Fruit fly (Drosophila melanogaster) whole organism, embryonic: Measurements from ENCODE around the gene neur.

Experiments used
- CG12659 ChIP-seq: fragments of 200-800 bp; sonication (Bioruptor generic); optimal IDR thresholded peaks from 3 replicates; lab custom pipeline; 2017; ENCODE audit warnings: mild to moderate bottlenecking, missing biosample characterization, missing genetic modification reagents, missing genetic modification characterization
- CG14710 ChIP-seq: fragments of 200-800 bp; sonication (Bioruptor generic); optimal IDR thresholded peaks from 3 replicates; lab custom pipeline; 2019; ENCODE audit warnings: missing biosample characterization, mild to moderate bottlenecking, missing genetic modification characterization, moderate library complexity
- CG15601 ChIP-seq: fragments of 200-800 bp; sonication (Bioruptor generic); optimal IDR thresholded peaks from 3 replicates; lab custom pipeline; 2019; ENCODE audit warnings: missing biosample characterization, mild to moderate bottlenecking, missing genetic modification characterization, moderate library complexity
- CG16813 ChIP-seq: fragments of 200-800 bp; sonication (Bioruptor generic); IDR thresholded peaks from 3 replicates; pipeline ENCODE4 v1.3.6; 2022; ENCODE audit warnings: missing biosample characterization, missing genetic modification characterization; ENCODE audit not compliant: partially characterized antibody
- CG17385 ChIP-seq: fragments of 200-800 bp; sonication (Bioruptor generic); optimal IDR thresholded peaks from 3 replicates; lab custom pipeline; 2018; ENCODE audit warnings: missing biosample characterization, mild to moderate bottlenecking, missing genetic modification characterization
- CG2120 ChIP-seq: fragments of 200-800 bp; sonication (Bioruptor generic); optimal IDR thresholded peaks from 3 replicates; lab custom pipeline; 2016; ENCODE audit warnings: missing biosample characterization, missing genetic modification characterization
- CG2129 ChIP-seq: fragments of 200-800 bp; sonication (Bioruptor generic); IDR thresholded peaks from 2 replicates; pipeline ENCODE4 v1.3.6; 2022; ENCODE audit warnings: missing biosample characterization, missing genetic modification characterization; ENCODE audit not compliant: partially characterized antibody
- CG30020 ChIP-seq: fragments of 200-800 bp; optimal IDR thresholded peaks from 2 replicates; lab custom pipeline; 2019; ENCODE audit warnings: missing biosample characterization, mild to moderate bottlenecking, missing genetic modification characterization, moderate library complexity
- CG34224 ChIP-seq: fragments of 200-800 bp; sonication (Bioruptor generic); IDR thresholded peaks from 3 replicates; pipeline ENCODE4 v1.3.6; 2022; ENCODE audit warnings: missing biosample characterization, missing genetic modification characterization; ENCODE audit not compliant: partially characterized antibody
- CG3995 ChIP-seq: fragments of 200-800 bp; sonication (Bioruptor generic); optimal IDR thresholded peaks from 3 replicates; lab custom pipeline; 2016; ENCODE audit warnings: missing biosample characterization, missing genetic modification characterization
- CG4360 ChIP-seq: fragments of 200-800 bp; sonication (Bioruptor generic); IDR thresholded peaks from 2 replicates; pipeline ENCODE4 v1.3.6; 2022; ENCODE audit warnings: missing biosample characterization, missing genetic modification characterization
- CG4617 ChIP-seq: fragments of 200-800 bp; sonication (Bioruptor generic); optimal IDR thresholded peaks from 3 replicates; lab custom pipeline; 2016; ENCODE audit warnings: missing biosample characterization, missing genetic modification characterization, borderline replicate concordance
- CG6175 ChIP-seq: fragments of 200-800 bp; sonication (Bioruptor generic); IDR thresholded peaks from 3 replicates; pipeline ENCODE4 v1.3.6; 2022; ENCODE audit warnings: missing biosample characterization, missing genetic modification characterization
- CG6791 ChIP-seq: fragments of 200-800 bp; sonication (Bioruptor generic); IDR thresholded peaks from 3 replicates; pipeline ENCODE4 v1.3.6; 2022; ENCODE audit warnings: missing biosample characterization, missing genetic modification characterization; ENCODE audit not compliant: partially characterized antibody
- CG8478 ChIP-seq: fragments of >200 bp; optimal IDR thresholded peaks from 2 replicates; lab custom pipeline; 2018
- CG9797 ChIP-seq: fragments of 200-800 bp; sonication (Bioruptor generic); optimal IDR thresholded peaks from 3 replicates; lab custom pipeline; 2018; ENCODE audit warnings: missing biosample characterization, mild to moderate bottlenecking, missing genetic modification characterization
- CG9932 ChIP-seq: fragments of 200-800 bp; sonication (Bioruptor generic); IDR thresholded peaks from 2 replicates; pipeline ENCODE4 v1.3.6; 2022; ENCODE audit warnings: missing biosample characterization, missing genetic modification characterization
- CTCF ChIP-seq: fragments of 200-800 bp; sonication (Bioruptor generic); optimal IDR thresholded peaks from 2 replicates; lab custom pipeline; 2017; ENCODE audit warnings: missing biosample characterization, mild to moderate bottlenecking, missing genetic modification characterization, moderate library complexity
- Doc3 ChIP-seq: fragments of 200-800 bp; sonication (Bioruptor generic); IDR thresholded peaks from 3 replicates; pipeline ENCODE4 v1.3.6; 2022; ENCODE audit warnings: missing biosample characterization, missing genetic modification characterization; ENCODE audit not compliant: partially characterized antibody
- Dref ChIP-seq: fragments of 200-800 bp; sonication (Bioruptor generic); IDR thresholded peaks from 2 replicates; pipeline ENCODE4 v1.3.6; 2022; ENCODE audit warnings: missing biosample characterization, missing genetic modification characterization
- Fer1 ChIP-seq: fragments of 200-800 bp; sonication (Bioruptor generic); optimal IDR thresholded peaks from 2 replicates; lab custom pipeline; 2017; ENCODE audit warnings: missing biosample characterization, mild to moderate bottlenecking, missing genetic modification characterization
- Fer3 ChIP-seq: fragments of 200-800 bp; sonication (Bioruptor generic); optimal IDR thresholded peaks from 2 replicates; lab custom pipeline; 2018; ENCODE audit warnings: missing biosample characterization, mild to moderate bottlenecking, missing genetic modification characterization, moderate library complexity
- HmgZ ChIP-seq: fragments of 200-800 bp; sonication (Bioruptor generic); optimal IDR thresholded peaks from 2 replicates; lab custom pipeline; 2018; ENCODE audit warnings: missing biosample characterization, mild to moderate bottlenecking, missing genetic modification characterization
- Hmx ChIP-seq: fragments of 200-800 bp; sonication (Bioruptor generic); optimal IDR thresholded peaks from 2 replicates; lab custom pipeline; 2016; ENCODE audit warnings: missing biosample characterization, missing genetic modification characterization
- Lhr ChIP-seq: fragments of 200-800 bp; sonication (Bioruptor generic); optimal IDR thresholded peaks from 3 replicates; lab custom pipeline; 2017; ENCODE audit warnings: mild to moderate bottlenecking, missing biosample characterization, missing genetic modification reagents, missing genetic modification characterization
- Lim3 ChIP-seq: fragments of 200-800 bp; sonication (Bioruptor generic); IDR thresholded peaks from 2 replicates; pipeline ENCODE4 v1.3.6; 2022; ENCODE audit warnings: missing biosample characterization, missing genetic modification characterization
- PHDP ChIP-seq: fragments of 200-800 bp; sonication (Bioruptor generic); optimal IDR thresholded peaks from 3 replicates; lab custom pipeline; 2018; ENCODE audit warnings: missing biosample characterization, mild to moderate bottlenecking, missing genetic modification characterization, moderate library complexity
- Sin3A ChIP-seq: fragments of >200 bp; optimal IDR thresholded peaks from 2 replicates; lab custom pipeline; 2018
- Sry-δ ChIP-seq: fragments of 200-800 bp; sonication (Bioruptor generic); optimal IDR thresholded peaks from 2 replicates; lab custom pipeline; 2016; ENCODE audit warnings: missing biosample characterization, missing genetic modification characterization
- YL-1 ChIP-seq: fragments of 200-800 bp; sonication (Bioruptor generic); optimal IDR thresholded peaks from 3 replicates; lab custom pipeline; 2017; ENCODE audit warnings: missing biosample characterization, mild to moderate bottlenecking, missing genetic modification characterization
- abd-A ChIP-seq: fragments of 200-800 bp; sonication (Bioruptor generic); optimal IDR thresholded peaks from 3 replicates; lab custom pipeline; 2019; ENCODE audit warnings: missing biosample characterization, mild to moderate bottlenecking, missing genetic modification characterization, moderate library complexity
- al ChIP-seq: fragments of 200-800 bp; sonication (Bioruptor generic); IDR thresholded peaks from 2 replicates; pipeline ENCODE4 v1.3.6; 2022; ENCODE audit warnings: missing biosample characterization, missing genetic modification characterization
- amos ChIP-seq: fragments of 200-800 bp; sonication (Bioruptor generic); IDR thresholded peaks from 2 replicates; pipeline ENCODE4 v1.3.6; 2022; ENCODE audit warnings: missing biosample characterization, missing genetic modification characterization; ENCODE audit not compliant: partially characterized antibody
- ato ChIP-seq: fragments of 200-800 bp; sonication (Bioruptor generic); IDR thresholded peaks from 2 replicates; pipeline ENCODE4 v1.3.6; 2022; ENCODE audit warnings: missing biosample characterization, missing genetic modification characterization; ENCODE audit not compliant: partially characterized antibody
- bigmax ChIP-seq: fragments of 200-800 bp; sonication (Bioruptor generic); optimal IDR thresholded peaks from 2 replicates; lab custom pipeline; 2018; ENCODE audit warnings: missing biosample characterization, mild to moderate bottlenecking, missing genetic modification characterization
- chinmo ChIP-seq: fragments of 200-800 bp; sonication (Bioruptor generic); IDR thresholded peaks from 4 replicates; pipeline ENCODE4 v1.3.6; 2022; ENCODE audit warnings: missing biosample characterization, missing genetic modification characterization; ENCODE audit not compliant: partially characterized antibody
- da ChIP-seq: fragments of 200-800 bp; sonication (Bioruptor generic); optimal IDR thresholded peaks from 2 replicates; lab custom pipeline; 2016; ENCODE audit warnings: missing biosample characterization, missing genetic modification characterization
- dm ChIP-seq: fragments of 200-800 bp; sonication (Bioruptor generic); optimal IDR thresholded peaks from 3 replicates; lab custom pipeline; 2016; ENCODE audit warnings: missing biosample characterization, missing genetic modification characterization
- gro ChIP-seq: fragments of 200-800 bp; sonication (Bioruptor generic); optimal IDR thresholded peaks from 2 replicates; lab custom pipeline; 2016; ENCODE audit warnings: missing biosample characterization, missing genetic modification characterization
- hb ChIP-seq: fragments of 200-800 bp; sonication (Bioruptor generic); IDR thresholded peaks from 3 replicates; pipeline ENCODE4 v1.3.6; 2022; ENCODE audit warnings: missing biosample characterization, missing genetic modification characterization; ENCODE audit not compliant: partially characterized antibody
- lilli ChIP-seq: fragments of 200-800 bp; sonication (Bioruptor generic); optimal IDR thresholded peaks from 3 replicates; lab custom pipeline; 2016; ENCODE audit warnings: missing biosample characterization, missing genetic modification characterization
- phol ChIP-seq: fragments of 200-800 bp; sonication (Bioruptor generic); optimal IDR thresholded peaks from 3 replicates; lab custom pipeline; 2018; ENCODE audit warnings: missing biosample characterization, mild to moderate bottlenecking, missing genetic modification characterization, moderate library complexity
- sd ChIP-seq: fragments of 200-800 bp; sonication (Bioruptor generic); optimal IDR thresholded peaks from 3 replicates; lab custom pipeline; 2018; ENCODE audit warnings: missing biosample characterization, mild to moderate bottlenecking, missing genetic modification characterization, moderate library complexity
- sens ChIP-seq: fragments of 200-800 bp; sonication (Bioruptor generic); peaks from one replicate; lab custom pipeline; 2016; ENCODE audit warnings: missing biosample characterization, missing genetic modification characterization
- sob ChIP-seq: fragments of 200-800 bp; sonication (Bioruptor generic); IDR thresholded peaks from 2 replicates; pipeline ENCODE4 v1.3.6; 2022; ENCODE audit warnings: missing biosample characterization, missing genetic modification characterization
- toy ChIP-seq: fragments of 200-800 bp; sonication (Bioruptor generic); IDR thresholded peaks from 2 replicates; pipeline ENCODE4 v1.3.6; 2022; ENCODE audit warnings: missing biosample characterization, missing genetic modification characterization
- vnd ChIP-seq: fragments of 200-800 bp; sonication (Bioruptor generic); IDR thresholded peaks from 3 replicates; pipeline ENCODE4 v1.3.6; 2022; ENCODE audit warnings: missing biosample characterization, missing genetic modification characterization; ENCODE audit not compliant: partially characterized antibody
- vvl ChIP-seq: fragments of 200-800 bp; sonication (Bioruptor generic); IDR thresholded peaks from 2 replicates; pipeline ENCODE4 v1.3.6; 2022; ENCODE audit warnings: missing biosample characterization, missing genetic modification characterization
- zen2 ChIP-seq: fragments of 200-800 bp; sonication (Bioruptor generic); IDR thresholded peaks from 3 replicates; pipeline ENCODE4 v1.3.6; 2022; ENCODE audit warnings: missing biosample characterization, missing genetic modification characterization; ENCODE audit not compliant: partially characterized antibody

Gene neur

DNA sequence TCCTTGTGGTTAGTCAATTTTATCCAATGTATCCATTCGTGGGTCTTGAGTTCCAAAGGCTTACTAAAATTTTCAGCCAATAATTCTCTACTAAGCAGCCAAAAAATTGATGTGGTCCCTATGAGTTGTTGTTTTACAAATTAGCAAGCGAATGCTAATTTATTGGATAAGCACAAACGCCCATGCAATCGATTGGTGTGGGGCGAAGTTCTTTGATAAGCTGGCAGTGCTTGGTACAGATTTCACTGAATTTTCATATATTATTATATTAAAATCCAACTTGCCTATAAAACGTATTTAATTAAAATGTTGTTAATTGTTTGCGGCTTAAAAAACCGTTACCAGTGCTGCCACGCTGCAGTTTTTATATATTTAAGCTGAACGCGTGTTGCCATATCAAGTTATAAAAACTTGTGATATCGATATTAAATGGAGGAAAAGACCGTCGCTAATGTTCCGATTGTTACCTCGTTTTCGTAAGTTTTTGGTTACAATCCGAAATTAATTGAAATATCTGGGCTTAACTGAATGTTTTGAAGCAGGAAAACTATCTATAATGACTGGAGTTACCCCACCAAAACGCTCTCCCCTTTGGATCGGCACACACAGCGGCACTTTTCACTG lies 35.6 kb downstream of the neur start, which contains the start of the genes CG31100 and CG11980 (continued):
- no peak for TF ChIP-seq abd-A (tag; lab: Kevin White, UChicago)
- TF ChIP-seq ato (GFP tag; lab: Robert Waterston, UW) = 0 out of 2 replicates have a peak, but pooled peaks have one; percentile 39
- peak; percentile 13 for TF ChIP-seq Sin3A (lab: Kevin White, UChicago)
- peak; percentile 73 for TF ChIP-seq CG4617 (GFP tag; lab: Kevin White, UChicago)
- TF ChIP-seq CG30020 (tag; lab: Kevin White, UChicago) = no peak
- peak; percentile 65; the same call in 1 of the 3 replicates for TF ChIP-seq Doc3 (GFP tag; lab: Robert Waterston, UW)
- peak; percentile 24 for TF ChIP-seq CG15601 (tag; lab: Kevin White, UChicago)
- no peak for TF ChIP-seq al
- TF ChIP-seq CG16813 (GFP tag; lab: Robert Waterston, UW) = peak; percentile 73
- TF ChIP-seq CTCF (GFP tag; lab: Kevin White, UChicago) = peak; percentile 8
- TF ChIP-seq Lim3 (GFP tag; lab: Robert Waterston, UW) = no peak
- peak; percentile 73 for TF ChIP-seq CG34224 (GFP tag; lab: Robert Waterston, UW)
- peak; percentile 16 for TF ChIP-seq PHDP (tag; lab: Kevin White, UChicago)
- peak; percentile 70 for TF ChIP-seq Lhr (GFP tag; lab: Kevin White, UChicago)
- no peak for TF ChIP-seq Hmx (GFP tag; lab: Kevin White, UChicago)
- no peak for TF ChIP-seq toy (GFP tag; lab: Robert Waterston, UW)
- no peak for TF ChIP-seq CG4360 (GFP tag; lab: Robert Waterston, UW)
- TF ChIP-seq sd (tag; lab: Kevin White, UChicago) = no peak
- peak; percentile 84 for TF ChIP-seq Dref
- TF ChIP-seq zen2 = peak; percentile 55; the same call in 2 of the 3 replicates
- peak; percentile 72 for TF ChIP-seq sens (GFP tag; lab: Kevin White, UChicago)
- TF ChIP-seq chinmo = 0 out of 4 replicates have a peak, but pooled peaks have one; percentile 30
- no peak for TF ChIP-seq gro (GFP tag; lab: Kevin White, UChicago)
- peak; percentile 42; the same call in 1 of the 3 replicates for TF ChIP-seq vnd (GFP tag; lab: Robert Waterston, UW)
- TF ChIP-seq CG6175 (GFP tag; lab: Robert Waterston, UW) = no peak
- peak; percentile 61 for TF ChIP-seq CG12659 (GFP tag; lab: Kevin White, UChicago)
- peak; percentile 75 for TF ChIP-seq bigmax (GFP tag; lab: Kevin White, UChicago)
- peak; percentile 79 for TF ChIP-seq CG14710 (tag; lab: Kevin White, UChicago)
- no peak for TF ChIP-seq CG17385 (GFP tag; lab: Kevin White, UChicago)
- peak; percentile 78 for TF ChIP-seq YL-1 (GFP tag; lab: Kevin White, UChicago)
- TF ChIP-seq dm (GFP tag; lab: Kevin White, UChicago) = peak; percentile 78
- TF ChIP-seq CG2129 = peak; percentile 45; the same call in 1 of the 2 replicates
- TF ChIP-seq CG8478 (lab: Kevin White, UChicago) = no peak
- TF ChIP-seq CG6791 (GFP tag; lab: Robert Waterston, UW) = peak; percentile 72; the same call in 2 of the 3 replicates
- peak; percentile 56 for TF ChIP-seq HmgZ (tag; lab: Kevin White, UChicago)
- peak; percentile 12 for TF ChIP-seq CG9797
- TF ChIP-seq Fer1 (GFP tag; lab: Kevin White, UChicago) = peak; percentile 17
- peak; percentile 92 for TF ChIP-seq Sry-δ
- TF ChIP-seq CG2120 (GFP tag; lab: Kevin White, UChicago) = no peak
- no peak for TF ChIP-seq CG9932 (GFP tag; lab: Robert Waterston, UW)
- TF ChIP-seq vvl (GFP tag; lab: Robert Waterston, UW) = 0 out of 2 replicates have a peak, but pooled peaks have one; percentile 17
- peak; percentile 94 for TF ChIP-seq phol (tag; lab: Kevin White, UChicago)
- TF ChIP-seq sob (GFP tag; lab: Robert Waterston, UW) = no peak
- TF ChIP-seq Fer3 (tag; lab: Kevin White, UChicago) = no peak
- peak; percentile 77 for TF ChIP-seq amos (GFP tag; lab: Robert Waterston, UW)
- TF ChIP-seq hb (GFP tag; lab: Robert Waterston, UW) = 0 out of 3 replicates have a peak, but pooled peaks have one; percentile 14
- no peak for TF ChIP-seq da (GFP tag; lab: Kevin White, UChicago)
- TF ChIP-seq CG3995 (GFP tag; lab: Kevin White, UChicago) = peak; percentile 18
- TF ChIP-seq lilli (GFP tag; lab: Kevin White, UChicago) = peak; percentile 30
